Worm (Caenorhabditis elegans): Measurements from ENCODE around the gene wago-5.

Gene wago-5

ce11 chrII:5835146-5835545 is 19.9 kb upstream of the wago-5 start:
- no peak for TF ChIP-seq flh-1 (GFP tag; optimal IDR thresholded peaks at IDR 0.05)
- no peak for TF ChIP-seq nhr-76 (tag; optimal IDR thresholded peaks at IDR 0.05)
- no peak for TF ChIP-seq hlh-1 (tag; optimal IDR thresholded peaks at IDR 0.05)
- no peak for TF ChIP-seq lin-13 (tag; optimal IDR thresholded peaks at IDR 0.05)
- TF ChIP-seq elt-3 (tag; optimal IDR thresholded peaks at IDR 0.05), result no peak
- TF ChIP-seq pha-4 (tag; optimal IDR thresholded peaks at IDR 0.05), result no peak
- no peak for TF ChIP-seq M03D4.4 (tag; optimal IDR thresholded peaks at IDR 0.05)
- no peak for TF ChIP-seq nhr-237 (tag; optimal IDR thresholded peaks at IDR 0.05)
- TF ChIP-seq lsy-2 (tag; optimal IDR thresholded peaks at IDR 0.05), result no peak
- no peak for TF ChIP-seq mls-2 (tag; optimal IDR thresholded peaks at IDR 0.05)
- TF ChIP-seq drap-1 (GFP tag; optimal IDR thresholded peaks at IDR 0.05), result no peak
- no peak for TF ChIP-seq ces-1 (GFP tag; optimal IDR thresholded peaks at IDR 0.05)
- TF ChIP-seq blmp-1 (tag; optimal IDR thresholded peaks at IDR 0.05), result no peak
- no peak for TF ChIP-seq cnd-1 (tag; optimal IDR thresholded peaks at IDR 0.05)

- TF ChIP-seq ztf-11 (tag; optimal IDR thresholded peaks at IDR 0.05) (no peak), flh-1 (GFP tag; optimal IDR thresholded peaks at IDR 0.05) (no peak), cnd-1 (tag; optimal IDR thresholded peaks at IDR 0.05) (no peak), zip-8 (tag; optimal IDR thresholded peaks at IDR 0.05) (no peak), lin-13 (tag; optimal IDR thresholded peaks at IDR 0.05) (no peak), pha-4 (tag; optimal IDR thresholded peaks at IDR 0.05) (no peak), mab-5 (tag; optimal IDR thresholded peaks at IDR 0.05) (no peak), bed-3 (GFP tag; optimal IDR thresholded peaks at IDR 0.05) (no peak), drap-1 (GFP tag; optimal IDR thresholded peaks at IDR 0.05) (no peak), elt-1 (tag; optimal IDR thresholded peaks at IDR 0.05; ENCODE audit: borderline replicate concordance, insufficient read depth) (no peak), unc-120 (tag; optimal IDR thresholded peaks at IDR 0.05; ENCODE audit: poor library complexity, severe bottlenecking) (no peak), ceh-39 (tag; optimal IDR thresholded peaks at IDR 0.05) (no peak), lsy-2 (tag; optimal IDR thresholded peaks at IDR 0.05) (no peak), nhr-28 (tag; optimal IDR thresholded peaks at IDR 0.05) (no peak), M03D4.4 (tag; optimal IDR thresholded peaks at IDR 0.05) (no peak), nhr-12 (tag; optimal IDR thresholded peaks at IDR 0.05) (no peak), lin-32 (GFP tag; optimal IDR thresholded peaks at IDR 0.05) (no peak)
Measured at ce11 chrII:5833136-5833535, 17.9 kb upstream of the wago-5 start, which contains the start of gene gtap-1. Gene gtap-1 (minus strand): TSS chrII:5833236.

ce11 chrII:5831373-5831772 is 16.1 kb upstream of the wago-5 start:
- TF ChIP-seq lsy-2 (tag; optimal IDR thresholded peaks at IDR 0.05), result no peak
- no peak for TF ChIP-seq sem-2 (GFP tag; optimal IDR thresholded peaks at IDR 0.05)
- no peak for TF ChIP-seq hlh-1 (tag; optimal IDR thresholded peaks at IDR 0.05)

- no peak for TF ChIP-seq unc-39 (tag; optimal IDR thresholded peaks at IDR 0.05)
- TF ChIP-seq ces-1 (GFP tag; optimal IDR thresholded peaks at IDR 0.05), result no peak
- TF ChIP-seq sem-2 (GFP tag; optimal IDR thresholded peaks at IDR 0.05), result no peak
- no peak for TF ChIP-seq hlh-1 (tag; optimal IDR thresholded peaks at IDR 0.05)
- TF ChIP-seq flh-1 (GFP tag; optimal IDR thresholded peaks at IDR 0.05), result no peak
- TF ChIP-seq nhr-237 (tag; optimal IDR thresholded peaks at IDR 0.05), result no peak
- no peak for TF ChIP-seq ceh-83 (GFP tag; optimal IDR thresholded peaks at IDR 0.05)
- TF ChIP-seq elt-3 (tag; optimal IDR thresholded peaks at IDR 0.05), result no peak
- no peak for TF ChIP-seq M03D4.4 (tag; optimal IDR thresholded peaks at IDR 0.05)
- TF ChIP-seq unc-62 (GFP tag; optimal IDR thresholded peaks at IDR 0.05), result no peak
Measured at ce11 chrII:5829940-5830424, 14.7 kb upstream of the wago-5 start, which contains the start of gene col-74. Gene col-74 (plus strand): TSS chrII:5830374.

ce11 chrII:5828486-5828885 is 13.2 kb upstream of the wago-5 start, which contains the start of gene ZK1248.11:
Gene ZK1248.11 (minus strand): TSS chrII:5828586.
- TF ChIP-seq nhr-76 (tag; optimal IDR thresholded peaks at IDR 0.05) (no peak), elt-3 (tag; optimal IDR thresholded peaks at IDR 0.05) (no peak), sem-2 (GFP tag; optimal IDR thresholded peaks at IDR 0.05) (no peak), snpc-4 (tag; optimal IDR thresholded peaks at IDR 0.05) (no peak), ztf-11 (tag; optimal IDR thresholded peaks at IDR 0.05) (no peak), nhr-12 (tag; optimal IDR thresholded peaks at IDR 0.05) (no peak), elt-1 (tag; optimal IDR thresholded peaks at IDR 0.05; ENCODE audit: borderline replicate concordance, insufficient read depth) (no peak), cnd-1 (tag; optimal IDR thresholded peaks at IDR 0.05) (no peak), lin-13 (tag; optimal IDR thresholded peaks at IDR 0.05) (no peak), mls-2 (tag; optimal IDR thresholded peaks at IDR 0.05) (no peak), ceh-39 (tag; optimal IDR thresholded peaks at IDR 0.05) (no peak), hlh-1 (tag; optimal IDR thresholded peaks at IDR 0.05) (no peak), ces-1 (GFP tag; optimal IDR thresholded peaks at IDR 0.05) (no peak), ceh-83 (GFP tag; optimal IDR thresholded peaks at IDR 0.05) (no peak), ceh-43 (GFP tag; optimal IDR thresholded peaks at IDR 0.05) (no peak), sptf-1 (tag; optimal IDR thresholded peaks at IDR 0.05) (no peak), nhr-2 (tag; optimal IDR thresholded peaks at IDR 0.05) (no peak), nhr-237 (tag; optimal IDR thresholded peaks at IDR 0.05) (no peak)

Measured in whole organism, mixed stage, embryonic.